Worm (Caenorhabditis elegans): ENCODE data around the gene Y70C5B.2.

The Y70C5B.2 gene

DNA sequence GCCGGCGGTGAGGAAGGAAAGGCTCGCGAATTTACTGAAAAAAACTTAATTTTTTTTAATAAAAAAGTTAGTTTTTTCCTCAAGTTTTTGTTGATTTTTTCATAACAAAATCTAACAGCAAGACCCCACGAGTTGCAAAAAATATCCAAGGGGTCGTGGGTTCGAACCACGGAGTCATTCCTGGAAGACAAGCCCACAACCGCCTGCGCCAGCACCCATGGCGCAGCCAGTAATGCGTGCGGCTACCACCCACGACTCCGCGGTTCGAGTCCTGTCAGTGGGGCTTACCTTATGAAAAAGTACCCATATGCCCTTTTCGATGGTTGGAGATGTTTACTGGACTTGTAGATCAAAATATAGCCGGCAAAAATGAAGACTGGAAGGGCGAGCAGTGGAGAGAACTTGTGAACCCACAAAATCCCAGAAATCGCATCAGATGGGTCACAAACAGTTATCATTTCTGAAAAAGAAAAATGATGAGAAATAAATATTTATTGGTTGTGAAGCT lies 37.9 kb downstream of the Y70C5B.2 start, which contains the start of gene Y70C5A.2:
Gene Y70C5A.2, minus strand, starts transcription at position 458 of the 508 bp plus-strand sequence.
- TF ChIP-seq ztf-6 (GFP tag; IDR thresholded peaks at IDR 0.05) (no peak), unc-62 (GFP tag; optimal IDR thresholded peaks at IDR 0.05) (no peak), rpc-1 (optimal IDR thresholded peaks at IDR 0.05) (no peak), rpc-1 (tag; optimal IDR thresholded peaks at IDR 0.05) (peak; percentile 21), zfh-2 (GFP tag; conservative IDR thresholded peaks at IDR 0.05) (peak; percentile 52), snpc-1.1 (tag; optimal IDR thresholded peaks at IDR 0.05; ENCODE audit: insufficient read depth) (no peak), attf-6 (GFP tag; IDR thresholded peaks at IDR 0.05) (0 out of 2 replicates have a peak, but pooled peaks have one; percentile 51), madf-8 (GFP tag; conservative IDR thresholded peaks at IDR 0.05) (no peak), pbrm-1 (GFP tag; IDR thresholded peaks at IDR 0.05) (peak; percentile 80), B0019.2 (GFP tag; conservative IDR thresholded peaks at IDR 0.05) (no peak), lin-26 (GFP tag; IDR thresholded peaks at IDR 0.05) (no peak), lag-1 (GFP tag; IDR thresholded peaks at IDR 0.05) (no peak), sdz-38 (tag; optimal IDR thresholded peaks at IDR 0.05) (no peak), D2030.7 (GFP tag; IDR thresholded peaks at IDR 0.05) (peak; percentile 35; the same call in 1 of the 2 replicates), B0035.1 (tag; optimal IDR thresholded peaks at IDR 0.05) (no peak), C06A6.2 (GFP tag; conservative IDR thresholded peaks at IDR 0.05) (no peak), dox-1 (GFP tag; IDR thresholded peaks at IDR 0.05) (peak; percentile 10; the same call in 1 of the 2 replicates), aptf-2 (GFP tag; conservative IDR thresholded peaks at IDR 0.05) (no peak), F23B12.7 (tag; optimal IDR thresholded peaks at IDR 0.05; ENCODE audit: insufficient read depth) (no peak)

DNA sequence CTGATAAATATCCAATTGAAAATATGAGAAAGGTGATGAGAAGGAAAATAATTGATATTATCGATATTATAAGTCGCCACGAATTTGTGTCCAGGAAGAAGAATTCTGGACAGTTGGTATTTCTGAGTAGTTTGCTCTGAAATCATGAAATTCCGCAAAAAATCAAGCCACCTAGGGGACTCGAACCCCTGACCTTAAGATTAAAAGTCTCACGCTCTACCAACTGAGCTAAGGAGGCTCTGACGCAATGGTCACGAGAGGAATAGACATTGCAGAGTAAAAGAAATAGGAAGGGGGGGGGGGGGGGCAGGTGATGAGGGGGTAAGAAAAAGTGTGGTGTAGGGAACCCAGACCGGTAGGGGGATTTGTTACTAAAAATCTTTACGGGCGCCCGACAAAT lies 38.8 kb downstream of the Y70C5B.2 start:
- TF ChIP-seq somi-1 (GFP tag; optimal IDR thresholded peaks at IDR 0.05): no peak
- TF ChIP-seq Y53F4B.3 (GFP tag; IDR thresholded peaks at IDR 0.05): no peak
- no peak for TF ChIP-seq repo-1 (tag; optimal IDR thresholded peaks at IDR 0.05)
- no peak for TF ChIP-seq snpc-4 (GFP tag; optimal IDR thresholded peaks at IDR 0.05)
- TF ChIP-seq snpc-4 (tag; optimal IDR thresholded peaks at IDR 0.05): peak in 2 of 4 experiments; percentile 1 to 58
- no peak for TF ChIP-seq ztf-25 (GFP tag; IDR thresholded peaks at IDR 0.05)
- no peak for TF ChIP-seq lin-54 (GFP tag; optimal IDR thresholded peaks at IDR 0.05)
- no peak for TF ChIP-seq gei-17 (GFP tag; optimal IDR thresholded peaks at IDR 0.05)
- no peak for TF ChIP-seq mel-28 (tag; optimal IDR thresholded peaks at IDR 0.05; ENCODE audit: borderline replicate concordance)
- peak; percentile 28; the same call in 1 of the 2 replicates for TF ChIP-seq hmg-1.2 (GFP tag; IDR thresholded peaks at IDR 0.05)
- TF ChIP-seq F10E7.11 (tag; optimal IDR thresholded peaks at IDR 0.05): no peak
- no peak for TF ChIP-seq C06A6.2 (GFP tag; conservative IDR thresholded peaks at IDR 0.05)
- no peak for TF ChIP-seq C17E4.6 (GFP tag; IDR thresholded peaks at IDR 0.05)
- TF ChIP-seq pha-4 (tag; optimal IDR thresholded peaks at IDR 0.05): no peak
- peak; percentile 93 for TF ChIP-seq tbp1 (GFP tag; optimal IDR thresholded peaks at IDR 0.05)
- no peak for TF ChIP-seq K11D2.4 (GFP tag; IDR thresholded peaks at IDR 0.05)
- TF ChIP-seq B0261.1 (tag; optimal IDR thresholded peaks at IDR 0.05): peak; percentile 82
- no peak for TF ChIP-seq egl-18 (GFP tag; IDR thresholded peaks at IDR 0.05)
- TF ChIP-seq madf-8 (GFP tag; conservative IDR thresholded peaks at IDR 0.05): no peak
- TF ChIP-seq dpff-1 (tag; optimal IDR thresholded peaks at IDR 0.05): no peak
- no peak for TF ChIP-seq zim-3 (tag; optimal IDR thresholded peaks at IDR 0.05)
- TF ChIP-seq unc-130 (GFP tag; optimal IDR thresholded peaks at IDR 0.05): no peak
- TF ChIP-seq ztf-22 (GFP tag; optimal IDR thresholded peaks at IDR 0.05): no peak
- TF ChIP-seq fkh-3 (tag; optimal IDR thresholded peaks at IDR 0.05): no peak
- TF ChIP-seq nhr-27 (tag; optimal IDR thresholded peaks at IDR 0.05): no peak
- TF ChIP-seq ztf-3 (GFP tag; optimal IDR thresholded peaks at IDR 0.05): no peak
- TF ChIP-seq rpc-1 (optimal IDR thresholded peaks at IDR 0.05): peak; percentile 61
- TF ChIP-seq rpc-1 (tag; optimal IDR thresholded peaks at IDR 0.05): peak; percentile 76
- TF ChIP-seq efl-1 (GFP tag; optimal IDR thresholded peaks at IDR 0.05): no peak
- no peak for TF ChIP-seq ceh-79 (tag; optimal IDR thresholded peaks at IDR 0.05)
- TF ChIP-seq ZK185.1 (tag; optimal IDR thresholded peaks at IDR 0.05; ENCODE audit: poor library complexity, severe bottlenecking): no peak
- TF ChIP-seq F39B2.1 (GFP tag; IDR thresholded peaks at IDR 0.05): no peak
- no peak for TF ChIP-seq mes-4 (tag; optimal IDR thresholded peaks at IDR 0.05)

Measured in whole organism, young adult.